Fruit fly (Drosophila melanogaster) Kc167 (cell line): Measurements from ENCODE around the gene CG5326.

Experiments used
- Sin3A ChIP-seq: fragments of >200 bp; optimal IDR thresholded peaks from 2 replicates; lab custom pipeline; 2018; ENCODE audit warnings: missing external identifiers
- h ChIP-seq: fragments of >200 bp; optimal IDR thresholded peaks from 3 replicates; lab custom pipeline; 2018; ENCODE audit warnings: missing external identifiers
- psq ChIP-seq: fragments of >200 bp; optimal IDR thresholded peaks from 2 replicates; lab custom pipeline; 2017; ENCODE audit warnings: missing external identifiers
- ttk ChIP-seq: sonication (Bioruptor generic); optimal IDR thresholded peaks from 2 replicates; lab custom pipeline; 2017; ENCODE audit warnings: missing external identifiers

DNA sequence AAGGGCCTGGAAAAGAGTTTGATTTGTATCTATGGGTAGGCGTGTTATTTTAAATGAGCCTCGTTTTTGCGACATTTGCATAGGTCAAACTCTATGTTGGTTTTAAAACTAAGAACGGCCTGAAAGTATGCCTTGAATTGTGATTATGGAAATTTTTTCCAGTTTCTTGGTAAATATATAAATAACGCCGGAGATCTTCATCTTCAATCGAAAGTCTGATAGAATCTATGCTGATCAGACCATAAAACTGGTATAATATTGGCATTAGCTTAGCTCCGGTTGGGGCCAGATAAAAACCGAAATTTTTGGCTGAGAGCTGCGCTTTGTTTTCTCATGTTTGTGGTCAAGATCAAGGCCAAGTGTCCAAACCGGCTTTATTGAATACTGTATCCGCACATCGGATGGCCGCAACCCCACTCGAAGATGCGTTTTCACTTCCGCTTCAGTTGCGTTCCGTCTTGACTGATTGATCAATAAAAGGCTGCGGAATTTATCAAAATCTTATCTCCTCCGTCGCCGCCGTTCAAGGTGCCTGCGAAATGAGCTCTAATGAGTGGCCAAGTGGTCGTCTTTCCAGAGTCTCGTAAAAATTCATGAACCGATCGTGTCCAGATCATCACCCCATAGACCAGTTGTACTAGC is 17.5 kb upstream of the CG5326 start:
- TF ChIP-seq psq (lab: Kevin White, UChicago) (no peak), ttk (lab: Kevin White, UChicago) (no peak), h (lab: Kevin White, UChicago) (no peak), Sin3A (lab: Kevin White, UChicago) (no peak)
